Fruit fly (Drosophila melanogaster) whole organism, embryonic: ENCODE data around the gene CG5910.

Experiments used
- Abd-B ChIP-seq: fragments of 200-800 bp; sonication (Bioruptor generic); optimal IDR thresholded peaks from 2 replicates; lab custom pipeline; 2018; ENCODE audit warnings: missing biosample characterization, mild to moderate bottlenecking, missing genetic modification characterization, moderate library complexity
- BtbVII ChIP-seq: fragments of 200-800 bp; sonication (Bioruptor generic); optimal IDR thresholded peaks from 3 replicates; lab custom pipeline; 2017; ENCODE audit warnings: missing biosample characterization, mild to moderate bottlenecking, missing genetic modification characterization
- CG10147 ChIP-seq: fragments of 200-800 bp; sonication (Bioruptor generic); optimal IDR thresholded peaks from 2 replicates; lab custom pipeline; 2019; ENCODE audit warnings: missing biosample characterization, mild to moderate bottlenecking, missing genetic modification characterization, moderate library complexity
- CG11093 ChIP-seq: fragments of 200-800 bp; sonication (Bioruptor generic); IDR thresholded peaks from 3 replicates; pipeline ENCODE4 v1.3.6; 2022; ENCODE audit warnings: missing biosample characterization, missing genetic modification characterization
- CG11560 ChIP-seq: fragments of 200-800 bp; sonication (Bioruptor generic); IDR thresholded peaks from 3 replicates; pipeline ENCODE4 v1.3.6; 2022; ENCODE audit warnings: missing biosample characterization, missing genetic modification characterization
- CG11695 ChIP-seq: fragments of 200-800 bp; sonication (Bioruptor generic); IDR thresholded peaks from 3 replicates; pipeline ENCODE4 v1.3.6; 2022; ENCODE audit warnings: missing biosample characterization, missing genetic modification characterization
- CG13123 ChIP-seq: fragments of 200-800 bp; sonication (Bioruptor generic); optimal IDR thresholded peaks from 2 replicates; lab custom pipeline; 2016; ENCODE audit warnings: missing biosample characterization, missing genetic modification characterization
- CG13775 ChIP-seq: fragments of 200-800 bp; sonication (Bioruptor generic); optimal IDR thresholded peaks from 3 replicates; lab custom pipeline; 2017; ENCODE audit warnings: missing biosample characterization, mild to moderate bottlenecking, missing genetic modification characterization
- CG15601 ChIP-seq: fragments of 200-800 bp; sonication (Bioruptor generic); optimal IDR thresholded peaks from 3 replicates; lab custom pipeline; 2019; ENCODE audit warnings: missing biosample characterization, mild to moderate bottlenecking, missing genetic modification characterization, moderate library complexity
- CG16863 ChIP-seq: fragments of 200-800 bp; sonication (Bioruptor generic); optimal IDR thresholded peaks from 3 replicates; lab custom pipeline; 2016; ENCODE audit warnings: missing biosample characterization, missing genetic modification characterization
- CG17361 ChIP-seq: fragments of 200-800 bp; sonication (Bioruptor generic); IDR thresholded peaks from 3 replicates; pipeline ENCODE4 v1.3.6; 2022; ENCODE audit warnings: missing biosample characterization, missing genetic modification characterization
- CG17612 ChIP-seq: fragments of 200-800 bp; sonication (Bioruptor generic); IDR thresholded peaks from 2 replicates; pipeline ENCODE4 v1.3.6; 2022; ENCODE audit warnings: missing biosample characterization, missing genetic modification characterization
- CG18476 ChIP-seq: fragments of 200-800 bp; sonication (Bioruptor generic); optimal IDR thresholded peaks from 2 replicates; lab custom pipeline; 2016; ENCODE audit warnings: missing biosample characterization, mild to moderate bottlenecking, missing genetic modification characterization
- CG2120 ChIP-seq: fragments of 200-800 bp; sonication (Bioruptor generic); optimal IDR thresholded peaks from 3 replicates; lab custom pipeline; 2016; ENCODE audit warnings: missing biosample characterization, missing genetic modification characterization
- CG2202 ChIP-seq: fragments of 200-800 bp; sonication (Bioruptor generic); optimal IDR thresholded peaks from 2 replicates; lab custom pipeline; 2018; ENCODE audit warnings: missing biosample characterization, mild to moderate bottlenecking, missing genetic modification characterization
- CG6654 ChIP-seq: fragments of 200-800 bp; sonication (Bioruptor generic); optimal IDR thresholded peaks from 2 replicates; lab custom pipeline; 2017; ENCODE audit warnings: missing biosample characterization, mild to moderate bottlenecking, missing genetic modification characterization
- CG6813 ChIP-seq: fragments of 200-800 bp; sonication (Bioruptor generic); optimal IDR thresholded peaks from 2 replicates; lab custom pipeline; 2017; ENCODE audit warnings: missing biosample characterization, missing genetic modification characterization, mild to moderate bottlenecking, moderate library complexity, missing genetic modification reagents
- CoRest ChIP-seq: fragments of 200-800 bp; sonication (Bioruptor generic); optimal IDR thresholded peaks from 3 replicates; lab custom pipeline; 2018; ENCODE audit warnings: missing biosample characterization, mild to moderate bottlenecking, missing genetic modification characterization, moderate library complexity
- ERR ChIP-seq: fragments of 200-800 bp; sonication (Bioruptor generic); optimal IDR thresholded peaks from 2 replicates; lab custom pipeline; 2016; ENCODE audit warnings: missing biosample characterization, missing genetic modification characterization
- H2.0 ChIP-seq: fragments of 200-800 bp; sonication (Bioruptor generic); IDR thresholded peaks from 2 replicates; pipeline ENCODE4 v1.3.6; 2022; ENCODE audit warnings: missing biosample characterization, missing genetic modification characterization
- HLH3B ChIP-seq: fragments of 200-800 bp; sonication (Bioruptor generic); IDR thresholded peaks from 2 replicates; pipeline ENCODE4 v1.3.6; 2022; ENCODE audit warnings: missing biosample characterization, missing genetic modification characterization
- HLH54F ChIP-seq: fragments of 200-800 bp; sonication (Bioruptor generic); optimal IDR thresholded peaks from 3 replicates; lab custom pipeline; 2016; ENCODE audit warnings: missing biosample characterization, missing genetic modification characterization
- HLHmδ ChIP-seq: fragments of 200-800 bp; sonication (Bioruptor generic); optimal IDR thresholded peaks from 2 replicates; lab custom pipeline; 2018; ENCODE audit warnings: missing biosample characterization, mild to moderate bottlenecking, missing genetic modification characterization, moderate library complexity
- Lhr ChIP-seq: fragments of 200-800 bp; sonication (Bioruptor generic); optimal IDR thresholded peaks from 3 replicates; lab custom pipeline; 2017; ENCODE audit warnings: mild to moderate bottlenecking, missing biosample characterization, missing genetic modification reagents, missing genetic modification characterization
- Nf-YA ChIP-seq: fragments of 200-800 bp; sonication (Bioruptor generic); IDR thresholded peaks from 2 replicates; pipeline ENCODE4 v1.3.6; 2022; ENCODE audit warnings: missing biosample characterization, missing genetic modification characterization
- Oaz ChIP-seq: fragments of 200-800 bp; sonication (Bioruptor generic); IDR thresholded peaks from 2 replicates; pipeline ENCODE4 v1.3.6; 2022; ENCODE audit warnings: missing biosample characterization, missing genetic modification characterization
- Pdp1 ChIP-seq, 2 experiments: fragments of 200-800 bp; sonication (Bioruptor generic); optimal IDR thresholded peaks; 3 replicates each; lab custom pipeline; 2016; ENCODE audit warnings: missing biosample characterization in 2 of 2, missing genetic modification characterization in 2 of 2, mild to moderate bottlenecking in 1 of 2, moderate library complexity in 1 of 2
- Poxn ChIP-seq: fragments of 200-800 bp; sonication (Bioruptor generic); IDR thresholded peaks from 2 replicates; pipeline ENCODE4 v1.3.6; 2022; ENCODE audit warnings: missing biosample characterization, missing genetic modification characterization
- Xbp1 ChIP-seq: fragments of 200-800 bp; sonication (Bioruptor generic); optimal IDR thresholded peaks from 3 replicates; lab custom pipeline; 2016; ENCODE audit warnings: missing biosample characterization, mild to moderate bottlenecking, missing genetic modification characterization
- aop ChIP-seq: fragments of 200-800 bp; sonication (Bioruptor generic); IDR thresholded peaks from 2 replicates; pipeline ENCODE4 v1.3.6; 2022; ENCODE audit warnings: missing biosample characterization, missing genetic modification characterization
- ash1 ChIP-seq: fragments of 200-800 bp; sonication (Bioruptor generic); optimal IDR thresholded peaks from 2 replicates; lab custom pipeline; 2018; ENCODE audit warnings: missing biosample characterization, mild to moderate bottlenecking, missing genetic modification characterization
- cas ChIP-seq: fragments of 200-800 bp; sonication (Bioruptor generic); IDR thresholded peaks from 2 replicates; pipeline ENCODE4 v1.3.6; 2022; ENCODE audit warnings: missing biosample characterization, missing genetic modification characterization
- chif ChIP-seq, 2 experiments: fragments of 200-800 bp; sonication (Bioruptor generic); optimal IDR thresholded peaks; 3 replicates each; lab custom pipeline; 2016; ENCODE audit warnings: missing biosample characterization in 2 of 2, missing genetic modification characterization in 2 of 2
- chn ChIP-seq: fragments of 200-800 bp; sonication (Bioruptor generic); optimal IDR thresholded peaks from 2 replicates; lab custom pipeline; 2016; ENCODE audit warnings: missing biosample characterization, missing genetic modification characterization
- corto ChIP-seq: fragments of 200-800 bp; sonication (Bioruptor generic); optimal IDR thresholded peaks from 2 replicates; lab custom pipeline; 2016; ENCODE audit warnings: missing biosample characterization, mild to moderate bottlenecking, missing genetic modification characterization, moderate library complexity
- cwo ChIP-seq: fragments of 200-800 bp; sonication (Bioruptor generic); optimal IDR thresholded peaks from 3 replicates; lab custom pipeline; 2017; ENCODE audit warnings: missing biosample characterization, missing genetic modification characterization, mild to moderate bottlenecking, moderate library complexity, missing genetic modification reagents
- dysf ChIP-seq: fragments of 200-800 bp; sonication (Bioruptor generic); IDR thresholded peaks from 3 replicates; pipeline ENCODE4 v1.3.6; 2022; ENCODE audit warnings: missing biosample characterization, missing genetic modification characterization
- fru ChIP-seq: fragments of >200 bp; optimal IDR thresholded peaks from 2 replicates; lab custom pipeline; 2017
- gsb-n ChIP-seq: fragments of 200-800 bp; sonication (Bioruptor generic); optimal IDR thresholded peaks from 3 replicates; lab custom pipeline; 2018; ENCODE audit warnings: missing biosample characterization, mild to moderate bottlenecking, missing genetic modification characterization
- hkb ChIP-seq, 2 experiments: fragments of 200-800 bp in 1 of 2; fragments of >200 bp in 1 of 2; sonication (Bioruptor generic) in 1 of 2; IDR thresholded peaks in 1 of 2; optimal IDR thresholded peaks in 1 of 2; 2 replicates each; pipeline versions ENCODE4 v1.3.6 to Lab custom; 2017 to 2022; ENCODE audit warnings: missing biosample characterization in 1 of 2, missing genetic modification characterization in 1 of 2
- luna ChIP-seq: fragments of 200-800 bp; sonication (Bioruptor generic); optimal IDR thresholded peaks from 2 replicates; lab custom pipeline; 2016; ENCODE audit warnings: missing biosample characterization, missing genetic modification characterization
- mam ChIP-seq: fragments of 200-800 bp; sonication (Bioruptor generic); optimal IDR thresholded peaks from 3 replicates; lab custom pipeline; 2016; ENCODE audit warnings: missing biosample characterization, missing genetic modification characterization
- nerfin-1 ChIP-seq: fragments of 200-800 bp; sonication (Bioruptor generic); optimal IDR thresholded peaks from 3 replicates; lab custom pipeline; 2019; ENCODE audit warnings: missing biosample characterization, mild to moderate bottlenecking, missing genetic modification characterization, moderate library complexity
- nerfin-2 ChIP-seq: fragments of 200-800 bp; sonication (Bioruptor generic); IDR thresholded peaks from 2 replicates; pipeline ENCODE4 v1.3.6; 2022; ENCODE audit warnings: missing biosample characterization, missing genetic modification characterization; ENCODE audit not compliant: partially characterized antibody
- otp ChIP-seq: fragments of 200-800 bp; sonication (Bioruptor generic); IDR thresholded peaks from 3 replicates; pipeline ENCODE4, ENCODE4 v1.3.6; 2022; ENCODE audit warnings: missing biosample characterization, missing genetic modification characterization
- rib ChIP-seq: fragments of 200-800 bp; sonication (Bioruptor generic); IDR thresholded peaks from 2 replicates; pipeline ENCODE4 v1.3.6; 2022; ENCODE audit warnings: missing biosample characterization, missing genetic modification characterization
- run ChIP-seq: fragments of 200-800 bp; sonication (Bioruptor generic); optimal IDR thresholded peaks from 3 replicates; lab custom pipeline; 2018; ENCODE audit warnings: missing biosample characterization, mild to moderate bottlenecking, missing genetic modification characterization
- slbo ChIP-seq: fragments of 200-800 bp; sonication (Bioruptor generic); IDR thresholded peaks from 2 replicates; pipeline ENCODE4 v1.3.6; 2022; ENCODE audit warnings: missing biosample characterization, missing genetic modification characterization
- slou ChIP-seq: fragments of 200-800 bp; sonication (Bioruptor generic); optimal IDR thresholded peaks from 3 replicates; lab custom pipeline; 2016; ENCODE audit warnings: missing biosample characterization, missing genetic modification characterization
- sqz ChIP-seq: fragments of 200-800 bp; sonication (Bioruptor generic); optimal IDR thresholded peaks from 3 replicates; lab custom pipeline; 2018; ENCODE audit warnings: missing biosample characterization, mild to moderate bottlenecking, missing genetic modification characterization

Gene CG5910

DNA sequence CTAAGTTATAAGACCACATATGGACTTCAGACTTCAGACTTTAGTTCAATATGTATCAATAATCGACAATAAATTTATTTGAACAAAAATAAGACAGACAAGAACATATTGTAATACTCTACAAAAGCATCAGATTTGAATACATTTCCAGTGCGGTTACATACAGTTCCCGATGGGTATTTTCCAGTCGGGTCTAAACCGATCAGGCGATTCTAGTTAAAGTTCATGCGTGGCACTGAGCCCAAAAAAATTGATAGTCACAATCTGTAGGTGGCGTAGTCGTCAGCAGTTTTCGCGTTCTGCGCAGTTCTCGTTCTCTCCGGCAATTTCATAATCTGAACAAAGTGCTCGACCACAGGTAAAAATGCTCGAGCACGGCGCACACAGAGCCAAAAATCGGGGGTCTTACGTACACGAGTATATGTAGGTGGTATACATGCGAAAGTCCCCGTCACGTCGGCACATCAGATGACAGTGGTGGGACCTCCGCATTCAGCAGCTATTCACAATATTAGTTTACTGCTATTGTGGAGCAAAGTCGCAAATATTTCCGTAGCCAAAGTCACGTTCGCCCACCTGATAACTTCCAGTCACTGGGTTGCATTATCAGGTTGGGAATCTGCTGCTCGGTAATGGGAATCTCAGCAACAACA is 46.8 kb upstream of the CG5910 start (continued):
- no peak for TF ChIP-seq rib (GFP tag; lab: Robert Waterston, UW)
- TF ChIP-seq nerfin-1 (tag; lab: Kevin White, UChicago), result no peak
- no peak for TF ChIP-seq cas (GFP tag; lab: Robert Waterston, UW)
- peak; percentile 51; the same call in 1 of the 3 replicates for TF ChIP-seq CG17361 (GFP tag; lab: Robert Waterston, UW)
- no peak for TF ChIP-seq CG15601 (tag; lab: Kevin White, UChicago)
- no peak for TF ChIP-seq CG11560 (tag; lab: Robert Waterston, UW)
- no peak for TF ChIP-seq Poxn (GFP tag; lab: Robert Waterston, UW)
- TF ChIP-seq CG13123 (GFP tag; lab: Kevin White, UChicago), result no peak
- peak; percentile 3 for TF ChIP-seq CG10147
- peak; percentile 46; the same call in 1 of the 3 replicates for TF ChIP-seq CG11695
- TF ChIP-seq chif (GFP tag; optimal IDR thresholded peaks at IDR 0.05; lab: Kevin White, UChicago), result peak in 1 of 2 experiments; percentile 2
- TF ChIP-seq CG2120 (GFP tag; lab: Kevin White, UChicago), result peak; percentile 90
- TF ChIP-seq CG16863, result no peak
- TF ChIP-seq Xbp1 (GFP tag; lab: Kevin White, UChicago), result peak; percentile 40
- peak; percentile 51 to 75 for TF ChIP-seq Pdp1 (GFP tag; optimal IDR thresholded peaks at IDR 0.05; lab: Kevin White, UChicago)
- TF ChIP-seq gsb-n (tag; lab: Kevin White, UChicago), result no peak
- 0 out of 2 replicates have a peak, but pooled peaks have one; percentile 6 for TF ChIP-seq Oaz
- 0 out of 3 replicates have a peak, but pooled peaks have one; percentile 26 for TF ChIP-seq otp
- peak; percentile 69 for TF ChIP-seq slbo (GFP tag; lab: Robert Waterston, UW)
- peak; percentile 65 for TF ChIP-seq BtbVII (GFP tag; lab: Kevin White, UChicago)
- TF ChIP-seq Abd-B (GFP tag; lab: Kevin White, UChicago), result no peak
- no peak for TF ChIP-seq ash1 (GFP tag; lab: Kevin White, UChicago)
- TF ChIP-seq fru (lab: Kevin White, UChicago), result no peak
- TF ChIP-seq ERR (GFP tag; lab: Kevin White, UChicago), result no peak
- peak; percentile 58; the same call in 2 of the 3 replicates for TF ChIP-seq dysf (GFP tag; lab: Robert Waterston, UW)
- no peak for TF ChIP-seq luna (GFP tag; lab: Kevin White, UChicago)
- TF ChIP-seq H2.0, result no peak
- TF ChIP-seq cwo, result peak; percentile 85
- TF ChIP-seq nerfin-2, result no peak
- TF ChIP-seq CoRest (tag; lab: Kevin White, UChicago), result peak; percentile 57
- TF ChIP-seq corto (GFP tag; lab: Kevin White, UChicago), result no peak
- TF ChIP-seq CG11093, result no peak
- peak; percentile 45 for TF ChIP-seq HLH54F
- no peak for TF ChIP-seq slou (GFP tag; lab: Kevin White, UChicago)
- no peak; the same call in 1 of the 2 replicates for TF ChIP-seq aop (GFP tag; lab: Robert Waterston, UW)
- no peak for TF ChIP-seq sqz (GFP tag; lab: Kevin White, UChicago)
- TF ChIP-seq run (tag; lab: Kevin White, UChicago), result no peak
- TF ChIP-seq mam (GFP tag; lab: Kevin White, UChicago), result peak; percentile 58
- no peak for TF ChIP-seq HLH3B (GFP tag; lab: Robert Waterston, UW)
- peak; percentile 31 for TF ChIP-seq CG18476 (GFP tag; lab: Kevin White, UChicago)
- TF ChIP-seq Lhr, result no peak
- TF ChIP-seq CG17612 (GFP tag; lab: Robert Waterston, UW), result no peak
- TF ChIP-seq chn (GFP tag; lab: Kevin White, UChicago), result no peak
- no peak for TF ChIP-seq hkb (optimal IDR thresholded peaks at IDR 0.05; lab: Kevin White, UChicago)
- TF ChIP-seq hkb (GFP tag; IDR thresholded peaks at IDR 0.05; lab: Robert Waterston, UW), result no peak
- TF ChIP-seq Nf-YA (GFP tag; lab: Robert Waterston, UW), result no peak
- TF ChIP-seq CG13775 (GFP tag; lab: Kevin White, UChicago), result peak; percentile 37
- no peak for TF ChIP-seq HLHmδ (GFP tag; lab: Kevin White, UChicago)
- no peak for TF ChIP-seq CG6654
- TF ChIP-seq CG2202 (tag; lab: Kevin White, UChicago), result no peak
- TF ChIP-seq CG6813 (GFP tag; lab: Kevin White, UChicago), result no peak
